Fruit fly (Drosophila melanogaster) whole organism, larva: ENCODE data around the gene eIF3i.

Experiments
- noc ChIP-seq: fragments of 200-800 bp; sonication (Bioruptor generic); optimal IDR thresholded peaks from 3 replicates; lab custom pipeline; 2019; ENCODE audit warnings: missing biosample characterization, mild to moderate bottlenecking, missing genetic modification characterization, moderate library complexity

The eIF3i gene

DNA sequence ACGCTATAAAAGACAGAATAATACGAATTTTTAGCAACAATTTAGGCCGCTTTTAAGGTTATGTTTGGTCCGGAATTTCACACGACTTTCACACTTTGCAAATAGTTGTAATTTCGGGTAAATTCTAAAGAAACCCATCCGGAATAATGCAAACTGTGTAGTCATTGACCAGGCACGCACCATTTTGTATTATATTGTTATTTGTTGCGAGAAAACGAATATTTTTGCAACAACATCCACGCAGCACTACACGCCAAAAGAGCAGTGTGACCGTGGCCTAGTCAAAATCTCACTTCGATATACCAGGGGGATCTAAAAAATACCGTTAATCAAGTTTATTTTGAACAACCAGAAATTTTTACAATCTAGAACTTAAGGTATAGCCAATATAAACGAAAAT lies at the start of gene eIF3i:
TSS of gene eIF3i (minus strand) at position 265 of the 400 bp plus-strand sequence.
- TF ChIP-seq noc, result no peak

- peak; percentile 78 for TF ChIP-seq noc
Observed at dm6 chr2L:5010784-5011260, 43.2 kb upstream of the eIF3i start, which contains the start of the genes CG31917, Tfb5 and SelT. Gene CG31917 (minus strand): TSS chr2L:5010834. Gene Tfb5 (minus strand): TSS chr2L:5010834. Gene SelT (plus strand): TSS chr2L:5010922.

- TF ChIP-seq noc, result peak; percentile 42
Observed at dm6 chr2L:5009306-5010030, 41.9 kb upstream of the eIF3i start, which contains the start of gene Rtnl1. Gene Rtnl1 (minus strand): TSS chr2L:5009720.

dm6 chr2L:5007256-5007655 lies 39.7 kb upstream of the eIF3i start:
- peak; percentile 81 for TF ChIP-seq noc

DNA sequence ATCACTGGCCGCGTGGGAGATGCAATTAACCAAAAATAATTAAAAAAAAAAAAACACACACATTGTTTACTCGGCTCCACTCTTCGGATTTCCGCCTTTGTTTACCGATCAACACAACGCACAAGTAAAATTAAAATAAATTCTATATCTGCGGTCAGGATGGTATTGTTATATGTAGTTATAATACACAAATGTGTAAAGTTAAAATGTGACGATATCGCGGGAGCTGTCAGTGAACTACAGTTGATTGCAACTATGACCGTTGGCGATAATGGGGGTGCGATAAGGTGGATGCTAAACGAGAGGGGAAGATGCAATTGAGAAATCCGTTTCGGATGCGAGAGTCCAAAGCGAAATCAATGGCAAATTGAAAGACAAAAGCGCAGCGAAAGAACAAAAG lies 38.7 kb upstream of the eIF3i start:
- no peak for TF ChIP-seq noc

- TF ChIP-seq noc, result no peak
Observed at dm6 chr2L:5005464-5005764, 37.8 kb upstream of the eIF3i start.

DNA sequence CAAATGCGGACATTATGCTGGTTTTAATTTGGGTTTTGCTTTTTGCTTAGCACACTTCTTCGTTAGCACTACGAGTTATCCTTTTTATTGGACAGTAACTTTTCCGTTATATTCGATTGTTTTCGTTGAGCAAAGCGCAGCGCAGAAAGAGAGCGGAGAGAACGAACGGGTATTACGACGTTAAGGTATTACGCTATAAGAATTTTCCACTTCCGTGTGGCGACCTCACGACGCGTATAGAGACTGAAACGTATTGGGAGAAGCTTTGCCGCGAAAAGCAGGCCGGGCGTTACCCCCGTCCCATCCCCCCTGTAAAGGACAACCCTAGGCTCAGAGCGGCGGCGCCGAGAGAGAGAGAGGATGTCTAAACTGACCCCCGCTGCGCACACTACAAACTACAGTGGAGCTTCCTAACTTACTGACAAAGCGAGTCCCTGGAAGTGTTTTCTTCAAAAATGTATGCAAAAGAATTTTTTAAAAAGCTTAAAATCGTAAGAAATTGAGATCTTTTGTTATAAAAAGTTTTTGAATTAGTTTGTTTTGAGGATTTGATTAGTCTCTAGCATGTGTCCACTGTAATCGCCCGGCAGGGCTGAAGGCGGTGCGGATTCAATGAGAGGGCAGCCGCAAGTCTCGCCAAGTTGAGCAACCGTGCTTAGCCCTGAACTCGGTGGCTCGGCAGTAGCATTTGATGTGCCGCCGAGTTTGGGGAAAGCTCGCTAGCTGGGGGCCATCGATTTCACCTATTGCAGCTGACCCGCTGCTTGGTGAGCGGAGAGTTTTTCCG lies 37.3 kb upstream of the eIF3i start:
- peak; percentile 87 for TF ChIP-seq noc

- TF ChIP-seq noc, result no peak
Observed at dm6 chr2L:5003670-5004453, 36.3 kb upstream of the eIF3i start.

DNA sequence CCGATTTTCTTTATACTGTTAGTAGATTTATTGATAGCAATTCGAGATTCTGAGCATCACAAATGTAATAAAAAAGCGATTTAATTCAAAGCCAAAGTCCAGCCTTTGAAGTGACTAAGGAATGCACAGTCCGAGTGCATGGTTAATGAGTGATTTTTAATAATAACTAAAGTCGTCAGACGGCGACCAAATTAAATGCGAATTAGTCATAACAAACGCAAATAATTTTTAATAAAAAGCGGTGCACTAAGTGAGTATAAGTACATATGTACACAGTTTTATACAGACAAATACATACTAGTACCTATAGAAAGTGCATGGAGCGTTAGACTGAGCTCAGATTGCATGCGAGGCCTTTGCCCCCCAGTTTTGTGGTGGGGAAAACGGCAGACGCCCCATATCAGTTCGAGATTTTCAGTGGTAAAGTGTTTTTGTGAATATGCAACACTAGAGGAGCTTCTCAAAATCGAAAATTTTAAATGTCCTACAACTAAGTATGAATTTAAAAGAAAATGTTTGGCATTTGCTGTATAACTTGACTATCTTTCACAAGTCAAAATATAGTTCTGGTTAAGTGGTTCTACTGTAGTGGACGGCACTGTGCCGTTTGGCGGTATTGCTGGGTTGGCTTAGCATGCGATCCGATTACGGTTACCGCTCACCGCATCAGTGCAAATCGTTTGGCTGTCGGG lies 35.3 kb upstream of the eIF3i start:
- no peak for TF ChIP-seq noc

dm6 chr2L:5002031-5002430 lies 34.5 kb upstream of the eIF3i start:
- no peak for TF ChIP-seq noc

DNA sequence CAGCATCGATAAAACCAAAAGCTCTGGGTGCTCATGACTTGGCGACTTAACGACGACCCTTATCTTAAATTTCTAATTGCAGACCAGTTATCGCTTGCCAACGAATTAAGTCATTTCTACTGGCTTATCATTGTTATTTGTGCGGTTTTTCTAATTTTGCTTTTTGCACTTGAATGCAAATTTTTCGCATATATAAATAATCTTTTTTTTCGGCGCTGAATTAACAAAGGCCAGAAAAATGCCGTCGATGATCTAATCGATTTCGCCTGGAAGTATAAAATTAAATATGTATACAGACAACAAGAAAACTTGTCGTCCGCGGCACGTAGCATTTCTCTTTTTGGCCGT lies 34.0 kb upstream of the eIF3i start:
- TF ChIP-seq noc, result no peak

dm6 chr2L:5000919-5001581 lies 33.5 kb upstream of the eIF3i start:
- no peak for TF ChIP-seq noc

- TF ChIP-seq noc, result peak; percentile 87
Observed at dm6 chr2L:5000287-5000871, 32.8 kb upstream of the eIF3i start.

dm6 chr2L:4999389-5000032 lies 31.9 kb upstream of the eIF3i start:
- peak; percentile 75 for TF ChIP-seq noc

dm6 chr2L:4998571-4999191 lies 31.1 kb upstream of the eIF3i start:
- no peak for TF ChIP-seq noc
